Worm (Caenorhabditis elegans): Measurements from ENCODE around the gene mlck-1.

Gene mlck-1

ce11 chrX:10049160-10049559, 20.4 kb downstream of the mlck-1 start, which contains the start of gene gnrr-3:
gnrr-3 (plus strand) TSS chrX:10049460.
- no peak for TF ChIP-seq T23F11.4 (GFP tag; optimal IDR thresholded peaks at IDR 0.05)
- no peak for TF ChIP-seq madf-2 (tag; optimal IDR thresholded peaks at IDR 0.05)
- TF ChIP-seq nfya-1 (tag; optimal IDR thresholded peaks at IDR 0.05) = no peak
- TF ChIP-seq gmeb-2 (tag; optimal IDR thresholded peaks at IDR 0.05) = no peak
- no peak for TF ChIP-seq ets-4 (tag; optimal IDR thresholded peaks at IDR 0.05)
- TF ChIP-seq ahr-1 (tag; optimal IDR thresholded peaks at IDR 0.05) = no peak
- TF ChIP-seq fax-1 (tag; optimal IDR thresholded peaks at IDR 0.05) = no peak
- TF ChIP-seq ceh-22 (tag; optimal IDR thresholded peaks at IDR 0.05) = no peak
- no peak for TF ChIP-seq K09A11.1 (tag; optimal IDR thresholded peaks at IDR 0.05; ENCODE audit: insufficient read depth)
- no peak for TF ChIP-seq Y22D7AL.16 (tag; optimal IDR thresholded peaks at IDR 0.05)
- TF ChIP-seq che-1 (tag; optimal IDR thresholded peaks at IDR 0.05) = no peak
- TF ChIP-seq K02D7.2 (tag; optimal IDR thresholded peaks at IDR 0.05) = no peak
- no peak for TF ChIP-seq rnt-1 (tag; optimal IDR thresholded peaks at IDR 0.05)
- TF ChIP-seq pat-9 (tag; optimal IDR thresholded peaks at IDR 0.05) = no peak
- no peak for TF ChIP-seq ceh-14 (tag; optimal IDR thresholded peaks at IDR 0.05)
- TF ChIP-seq F13H6.1 (tag; optimal IDR thresholded peaks at IDR 0.05) = no peak
- TF ChIP-seq unc-3 (GFP tag; conservative IDR thresholded peaks at IDR 0.05) = no peak
- TF ChIP-seq unc-3 (tag; optimal IDR thresholded peaks at IDR 0.05) = no peak
- no peak for TF ChIP-seq ceh-34 (tag; optimal IDR thresholded peaks at IDR 0.05)

- TF ChIP-seq ets-4 (tag; optimal IDR thresholded peaks at IDR 0.05) = no peak
- no peak for TF ChIP-seq pax-1 (tag; optimal IDR thresholded peaks at IDR 0.05)
- no peak for TF ChIP-seq zip-5 (tag; optimal IDR thresholded peaks at IDR 0.05)
- no peak for TF ChIP-seq lin-11 (tag; optimal IDR thresholded peaks at IDR 0.05)
- TF ChIP-seq K02D7.2 (tag; optimal IDR thresholded peaks at IDR 0.05) = no peak
- TF ChIP-seq gmeb-2 (tag; optimal IDR thresholded peaks at IDR 0.05) = no peak
- peak; percentile 24 for TF ChIP-seq unc-55 (GFP tag; optimal IDR thresholded peaks at IDR 0.05)
- TF ChIP-seq ceh-45 (GFP tag; IDR thresholded peaks at IDR 0.05) = no peak
Measured at ce11 chrX:10047325-10047724, 22.3 kb downstream of the mlck-1 start, which contains the start of gene ZC374.2. ZC374.2 (minus strand) TSS chrX:10047425.

ce11 chrX:10044473-10044872, 25.1 kb downstream of the mlck-1 start:
- TF ChIP-seq ceh-2 (tag; optimal IDR thresholded peaks at IDR 0.05) = no peak
- TF ChIP-seq rnt-1 (tag; optimal IDR thresholded peaks at IDR 0.05) = no peak

ce11 chrX:10030836-10031235, 38.8 kb downstream of the mlck-1 start, which contains the start of gene sek-6:
sek-6 (plus strand) TSS chrX:10031150.
- TF ChIP-seq hlh-8 (tag; optimal IDR thresholded peaks at IDR 0.05) = no peak
- TF ChIP-seq elt-4 (tag; optimal IDR thresholded peaks at IDR 0.05) = no peak
- no peak for TF ChIP-seq dve-1 (tag; optimal IDR thresholded peaks at IDR 0.05)
- TF ChIP-seq tbx-7 (tag; optimal IDR thresholded peaks at IDR 0.05) = no peak
- TF ChIP-seq ahr-1 (tag; optimal IDR thresholded peaks at IDR 0.05) = no peak
- no peak for TF ChIP-seq pha-2 (tag; optimal IDR thresholded peaks at IDR 0.05)
- no peak for TF ChIP-seq zip-5 (tag; optimal IDR thresholded peaks at IDR 0.05)
- TF ChIP-seq unc-86 (tag; optimal IDR thresholded peaks at IDR 0.05) = no peak
- no peak for TF ChIP-seq lin-11 (tag; optimal IDR thresholded peaks at IDR 0.05)
- TF ChIP-seq ceh-30 (tag; optimal IDR thresholded peaks at IDR 0.05) = no peak
- TF ChIP-seq fkh-6 (tag; optimal IDR thresholded peaks at IDR 0.05) = no peak

- TF ChIP-seq nfya-1 (tag; optimal IDR thresholded peaks at IDR 0.05) (no peak), nhr-11 (tag; optimal IDR thresholded peaks at IDR 0.05) (no peak), ama-1 (optimal IDR thresholded peaks at IDR 0.05) (no peak), ref-2 (tag; optimal IDR thresholded peaks at IDR 0.05) (no peak), pat-9 (tag; optimal IDR thresholded peaks at IDR 0.05) (no peak), nhr-232 (tag; optimal IDR thresholded peaks at IDR 0.05) (no peak), ets-4 (tag; optimal IDR thresholded peaks at IDR 0.05) (no peak), ceh-24 (tag; optimal IDR thresholded peaks at IDR 0.05) (no peak)
Measured at ce11 chrX:10027556-10027955, 42.0 kb downstream of the mlck-1 start, which contains the start of gene mkk-4. mkk-4 (plus strand) TSS chrX:10027856.

All from whole organism, late embryonic.